Fruit fly (Drosophila melanogaster) whole organism, embryonic: Measurements from ENCODE around the gene Irbp.
A peak's percentile ranks its signal among the peaks of the same experiment; 100 is the strongest.

Experiments
- Ada2b ChIP-seq: fragments of 200-800 bp; sonication (Bioruptor generic); IDR thresholded peaks from 2 replicates; pipeline ENCODE4 v1.3.6; 2022; ENCODE audit warnings: missing biosample characterization, missing genetic modification characterization
- Adf1 ChIP-seq: fragments of 200-800 bp; sonication (Bioruptor generic); IDR thresholded peaks from 2 replicates; pipeline ENCODE4 v1.3.6; 2022; ENCODE audit warnings: missing biosample characterization, missing genetic modification characterization
- Asciz ChIP-seq: fragments of 200-800 bp; sonication (Bioruptor generic); optimal IDR thresholded peaks from 2 replicates; lab custom pipeline; 2017; ENCODE audit warnings: missing biosample characterization, mild to moderate bottlenecking, missing genetic modification characterization, missing genetic modification reagents
- Blimp-1 ChIP-seq: fragments of 200-800 bp; sonication (Bioruptor generic); optimal IDR thresholded peaks from 3 replicates; lab custom pipeline; 2018; ENCODE audit warnings: missing biosample characterization, missing genetic modification characterization, mild to moderate bottlenecking, moderate library complexity, missing genetic modification reagents
- C15 ChIP-seq: fragments of 200-800 bp; sonication (Bioruptor generic); IDR thresholded peaks from 3 replicates; pipeline ENCODE4 v1.3.6; 2022; ENCODE audit warnings: missing biosample characterization, missing genetic modification characterization
- CG13296 ChIP-seq: fragments of 200-800 bp; sonication (Bioruptor generic); optimal IDR thresholded peaks from 3 replicates; lab custom pipeline; 2018; ENCODE audit warnings: missing biosample characterization, mild to moderate bottlenecking, missing genetic modification characterization
- CG13894 ChIP-seq: fragments of 200-800 bp; sonication (Bioruptor generic); optimal IDR thresholded peaks from 3 replicates; lab custom pipeline; 2018; ENCODE audit warnings: missing biosample characterization, mild to moderate bottlenecking, missing genetic modification characterization, moderate library complexity
- CG17829 ChIP-seq: fragments of 200-800 bp; optimal IDR thresholded peaks from 2 replicates; lab custom pipeline; 2019; ENCODE audit warnings: missing biosample characterization, mild to moderate bottlenecking, missing genetic modification characterization, moderate library complexity
- CG18599 ChIP-seq: fragments of 200-800 bp; sonication (Bioruptor generic); optimal IDR thresholded peaks from 3 replicates; lab custom pipeline; 2017; ENCODE audit warnings: missing biosample characterization, missing genetic modification characterization, mild to moderate bottlenecking, moderate library complexity, missing genetic modification reagents
- CG3065 ChIP-seq: fragments of 200-800 bp; sonication (Bioruptor generic); optimal IDR thresholded peaks from 2 replicates; lab custom pipeline; 2016; ENCODE audit warnings: missing biosample characterization, missing genetic modification characterization
- CG31441 ChIP-seq: fragments of 200-800 bp; sonication (Bioruptor generic); IDR thresholded peaks from 2 replicates; pipeline ENCODE4 v1.3.6; 2022; ENCODE audit warnings: missing biosample characterization, missing genetic modification characterization
- CG3995 ChIP-seq: fragments of 200-800 bp; sonication (Bioruptor generic); optimal IDR thresholded peaks from 3 replicates; lab custom pipeline; 2016; ENCODE audit warnings: missing biosample characterization, missing genetic modification characterization
- CG4820 ChIP-seq: fragments of 200-800 bp; sonication (Bioruptor generic); optimal IDR thresholded peaks from 3 replicates; lab custom pipeline; 2016; ENCODE audit warnings: missing biosample characterization, missing genetic modification characterization
- CG5245 ChIP-seq: fragments of 200-800 bp; sonication (Bioruptor generic); optimal IDR thresholded peaks from 3 replicates; lab custom pipeline; 2016; ENCODE audit warnings: missing biosample characterization, missing genetic modification characterization
- CG7357 ChIP-seq: fragments of 200-800 bp; sonication (Bioruptor generic); IDR thresholded peaks from 3 replicates; pipeline ENCODE4 v1.3.6; 2022; ENCODE audit warnings: missing biosample characterization, missing genetic modification characterization
- CG7963 ChIP-seq: fragments of 200-800 bp; sonication (Bioruptor generic); IDR thresholded peaks from 3 replicates; pipeline ENCODE4 v1.3.6; 2022; ENCODE audit warnings: missing biosample characterization, missing genetic modification characterization; ENCODE audit not compliant: partially characterized antibody
- CG7987 ChIP-seq: fragments of 200-800 bp; sonication (Bioruptor generic); optimal IDR thresholded peaks from 2 replicates; lab custom pipeline; 2018; ENCODE audit warnings: missing biosample characterization, mild to moderate bottlenecking, missing genetic modification characterization, moderate library complexity
- CG8089 ChIP-seq: fragments of 200-800 bp; sonication (Bioruptor generic); optimal IDR thresholded peaks from 3 replicates; lab custom pipeline; 2016; ENCODE audit warnings: missing biosample characterization, missing genetic modification characterization
- CG8290 ChIP-seq, 3 experiments: fragments of 200-800 bp; sonication (Bioruptor generic); optimal IDR thresholded peaks; 2 replicates each; lab custom pipeline; 2016 to 2019; ENCODE audit warnings: missing biosample characterization in 3 of 3, missing genetic modification characterization in 3 of 3, mild to moderate bottlenecking in 2 of 3, moderate library complexity in 1 of 3
- CG8478 ChIP-seq: fragments of >200 bp; optimal IDR thresholded peaks from 2 replicates; lab custom pipeline; 2018
- CG8924 ChIP-seq: fragments of 200-800 bp; optimal IDR thresholded peaks from 3 replicates; lab custom pipeline; 2019; ENCODE audit warnings: missing biosample characterization, mild to moderate bottlenecking, missing genetic modification characterization, moderate library complexity
- Camta ChIP-seq: fragments of 200-800 bp; sonication (Bioruptor generic); optimal IDR thresholded peaks from 2 replicates; lab custom pipeline; 2016; ENCODE audit warnings: missing biosample characterization, missing genetic modification characterization
- CoRest ChIP-seq: fragments of 200-800 bp; sonication (Bioruptor generic); optimal IDR thresholded peaks from 3 replicates; lab custom pipeline; 2018; ENCODE audit warnings: missing biosample characterization, mild to moderate bottlenecking, missing genetic modification characterization, moderate library complexity
- D19A ChIP-seq: fragments of 200-800 bp; optimal IDR thresholded peaks from 3 replicates; lab custom pipeline; 2019; ENCODE audit warnings: missing biosample characterization, mild to moderate bottlenecking, missing genetic modification characterization, moderate library complexity
- Doc2 ChIP-seq: fragments of 200-800 bp; sonication (Bioruptor generic); IDR thresholded peaks from 2 replicates; pipeline ENCODE4 v1.3.6; 2022; ENCODE audit warnings: missing biosample characterization, missing genetic modification characterization
- Drgx ChIP-seq: fragments of 200-800 bp; sonication (Bioruptor generic); IDR thresholded peaks from 2 replicates; pipeline ENCODE4 v1.3.6; 2022; ENCODE audit warnings: missing biosample characterization, missing genetic modification characterization
- Gug ChIP-seq: fragments of 200-800 bp; sonication (Bioruptor generic); IDR thresholded peaks from 4 replicates; pipeline ENCODE4 v1.3.6; 2022; ENCODE audit warnings: missing biosample characterization, missing genetic modification characterization
- Oli ChIP-seq: fragments of 200-800 bp; sonication (Bioruptor generic); optimal IDR thresholded peaks from 2 replicates; lab custom pipeline; 2018; ENCODE audit warnings: missing biosample characterization, mild to moderate bottlenecking, missing genetic modification characterization, moderate library complexity
- PHDP ChIP-seq: fragments of 200-800 bp; sonication (Bioruptor generic); optimal IDR thresholded peaks from 3 replicates; lab custom pipeline; 2018; ENCODE audit warnings: missing biosample characterization, mild to moderate bottlenecking, missing genetic modification characterization, moderate library complexity
- Rx ChIP-seq: fragments of 200-800 bp; sonication (Bioruptor generic); IDR thresholded peaks from 2 replicates; pipeline ENCODE4 v1.3.6; 2022; ENCODE audit warnings: missing biosample characterization, missing genetic modification characterization
- Sox102F ChIP-seq: fragments of 200-800 bp; sonication (Bioruptor generic); optimal IDR thresholded peaks from 2 replicates; lab custom pipeline; 2018; ENCODE audit warnings: missing biosample characterization, mild to moderate bottlenecking, missing genetic modification characterization, moderate library complexity
- Usf ChIP-seq: fragments of 200-800 bp; sonication (Bioruptor generic); optimal IDR thresholded peaks from 2 replicates; lab custom pipeline; 2017; ENCODE audit warnings: missing genotype, missing biosample characterization, missing genetic modification characterization
- ac ChIP-seq: fragments of 200-800 bp; sonication (Bioruptor generic); optimal IDR thresholded peaks from 3 replicates; lab custom pipeline; 2017; ENCODE audit warnings: missing biosample characterization, mild to moderate bottlenecking, missing genetic modification characterization
- btn ChIP-seq: fragments of 200-800 bp; sonication (Bioruptor generic); optimal IDR thresholded peaks from 2 replicates; lab custom pipeline; 2016; ENCODE audit warnings: missing biosample characterization, missing genetic modification characterization
- cad ChIP-seq: fragments of >200 bp; optimal IDR thresholded peaks from 2 replicates; lab custom pipeline; 2017; ENCODE audit warnings: missing biosample characterization, missing genetic modification characterization
- dimm ChIP-seq: fragments of 200-800 bp; sonication (Bioruptor generic); IDR thresholded peaks from 2 replicates; pipeline ENCODE4 v1.3.6; 2022; ENCODE audit warnings: missing biosample characterization, missing genetic modification characterization
- emc ChIP-seq: fragments of 200-800 bp; sonication (Bioruptor generic); optimal IDR thresholded peaks from 2 replicates; lab custom pipeline; 2016; ENCODE audit warnings: missing biosample characterization, missing genetic modification characterization
- exex ChIP-seq: fragments of 200-800 bp; sonication (Bioruptor generic); optimal IDR thresholded peaks from 4 replicates; lab custom pipeline; 2018; ENCODE audit warnings: missing biosample characterization, mild to moderate bottlenecking, missing genetic modification characterization, moderate library complexity
- hb ChIP-seq: fragments of 200-800 bp; sonication (Bioruptor generic); IDR thresholded peaks from 3 replicates; pipeline ENCODE4 v1.3.6; 2022; ENCODE audit warnings: missing biosample characterization, missing genetic modification characterization; ENCODE audit not compliant: partially characterized antibody
- her ChIP-seq: fragments of 200-800 bp; sonication (Bioruptor generic); optimal IDR thresholded peaks from 2 replicates; lab custom pipeline; 2016; ENCODE audit warnings: missing biosample characterization, missing genetic modification characterization
- lbe ChIP-seq: fragments of 200-800 bp; sonication (Bioruptor generic); optimal IDR thresholded peaks from 2 replicates; lab custom pipeline; 2016; ENCODE audit warnings: missing biosample characterization, mild to moderate bottlenecking, missing genetic modification characterization
- otp ChIP-seq: fragments of 200-800 bp; sonication (Bioruptor generic); IDR thresholded peaks from 3 replicates; pipeline ENCODE4, ENCODE4 v1.3.6; 2022; ENCODE audit warnings: missing biosample characterization, missing genetic modification characterization
- sc ChIP-seq, 3 experiments: fragments of >200 bp in 2 of 3; fragments of 200-800 bp in 1 of 3; sonication (Bioruptor generic) in 1 of 3; optimal IDR thresholded peaks; 2 replicates in 2 of 3; 3 replicates in 1 of 3; lab custom pipeline; 2017; ENCODE audit warnings: mild to moderate bottlenecking in 1 of 3, missing biosample characterization in 1 of 3, missing genetic modification characterization in 1 of 3, missing genetic modification reagents in 1 of 3
- sob ChIP-seq: fragments of 200-800 bp; sonication (Bioruptor generic); IDR thresholded peaks from 2 replicates; pipeline ENCODE4 v1.3.6; 2022; ENCODE audit warnings: missing biosample characterization, missing genetic modification characterization
- vnd ChIP-seq: fragments of 200-800 bp; sonication (Bioruptor generic); IDR thresholded peaks from 3 replicates; pipeline ENCODE4 v1.3.6; 2022; ENCODE audit warnings: missing biosample characterization, missing genetic modification characterization; ENCODE audit not compliant: partially characterized antibody
- wdn ChIP-seq: fragments of 200-800 bp; sonication (Bioruptor generic); IDR thresholded peaks from 2 replicates; pipeline ENCODE4 v1.3.6; 2022; ENCODE audit warnings: missing biosample characterization, missing genetic modification characterization
- wek ChIP-seq: fragments of 200-800 bp; sonication (Bioruptor generic); optimal IDR thresholded peaks from 3 replicates; lab custom pipeline; 2018; ENCODE audit warnings: missing biosample characterization, mild to moderate bottlenecking, missing genetic modification characterization, moderate library complexity
- zfh2 ChIP-seq: fragments of 200-800 bp; sonication (Bioruptor generic); optimal IDR thresholded peaks from 2 replicates; lab custom pipeline; 2016; ENCODE audit warnings: missing biosample characterization, missing genetic modification characterization

The Irbp gene

dm6 chr3R:11458022-11458850 lies 48.4 kb downstream of the Irbp start (continued):
- TF ChIP-seq CG17829 (tag; lab: Kevin White, UChicago) (peak; percentile 41), CG3065 (GFP tag; lab: Kevin White, UChicago) (no peak), CG13296 (peak; percentile 52), CG5245 (GFP tag; lab: Kevin White, UChicago) (peak; percentile 56), Asciz (GFP tag; lab: Kevin White, UChicago) (peak; percentile 18), Ada2b (peak; percentile 87), zfh2 (peak; percentile 61), CG7987 (peak; percentile 49), otp (GFP tag; lab: Robert Waterston, UW) (peak; percentile 67; the same call in 2 of the 3 replicates), her (GFP tag; lab: Kevin White, UChicago) (peak; percentile 57), Gug (GFP tag; lab: Robert Waterston, UW) (peak; percentile 79), wek (GFP tag; lab: Kevin White, UChicago) (no peak), CG7963 (GFP tag; lab: Robert Waterston, UW) (no peak), D19A (peak; percentile 18), sc (optimal IDR thresholded peaks at IDR 0.05; lab: Kevin White, UChicago) (no peak), sc (GFP tag; optimal IDR thresholded peaks at IDR 0.05; lab: Kevin White, UChicago) (no peak), cad (GFP tag; lab: Kevin White, UChicago) (no peak), hb (no peak), Adf1 (GFP tag; lab: Robert Waterston, UW) (peak; percentile 98), CG31441 (peak; percentile 52; the same call in 1 of the 2 replicates), Rx (peak; percentile 64), Camta (peak; percentile 56), Doc2 (GFP tag; lab: Robert Waterston, UW) (peak; percentile 64; the same call in 1 of the 2 replicates), vnd (GFP tag; lab: Robert Waterston, UW) (no peak), Oli (tag; lab: Kevin White, UChicago) (peak; percentile 60), C15 (GFP tag; lab: Robert Waterston, UW) (peak; percentile 77; the same call in 2 of the 3 replicates), CG8924 (tag; lab: Kevin White, UChicago) (peak; percentile 48), btn (GFP tag; lab: Kevin White, UChicago) (no peak), CG8089 (GFP tag; lab: Kevin White, UChicago) (no peak), CG4820 (GFP tag; lab: Kevin White, UChicago) (peak; percentile 51), Blimp-1 (GFP tag; lab: Kevin White, UChicago) (peak; percentile 64), CG3995 (peak; percentile 55), CG8478 (lab: Kevin White, UChicago) (no peak), Drgx (GFP tag; lab: Robert Waterston, UW) (no peak), exex (tag; lab: Kevin White, UChicago) (peak; percentile 81), sob (GFP tag; lab: Robert Waterston, UW) (peak; percentile 85), Usf (GFP tag; lab: Kevin White, UChicago) (no peak), CG7357 (peak; percentile 63), Sox102F (GFP tag; lab: Kevin White, UChicago) (peak; percentile 65), PHDP (peak; percentile 67), CG8290 (GFP tag; optimal IDR thresholded peaks at IDR 0.05; lab: Kevin White, UChicago) (no peak), CG8290 (tag; optimal IDR thresholded peaks at IDR 0.05; lab: Kevin White, UChicago) (peak in 1 of 2 experiments; percentile 92), dimm (GFP tag; lab: Robert Waterston, UW) (0 out of 2 replicates have a peak, but pooled peaks have one; percentile 40), ac (GFP tag; lab: Kevin White, UChicago) (no peak), lbe (GFP tag; lab: Kevin White, UChicago) (no peak), emc (GFP tag; lab: Kevin White, UChicago) (peak; percentile 53), CG18599 (GFP tag; lab: Kevin White, UChicago) (peak; percentile 80), CG13894 (tag; lab: Kevin White, UChicago) (peak; percentile 21), wdn (GFP tag; lab: Robert Waterston, UW) (peak; percentile 54; the same call in 1 of the 2 replicates), CoRest (tag; lab: Kevin White, UChicago) (peak; percentile 73)
